Fruit fly (Drosophila melanogaster) Kc167 (cell line): ENCODE results near the gene pasi2.

Experiments used
- Myc ChIP-seq: fragments of >200 bp; optimal IDR thresholded peaks from 2 replicates; lab custom pipeline; 2017; ENCODE audit warnings: missing external identifiers
- Sin3A ChIP-seq: fragments of >200 bp; optimal IDR thresholded peaks from 2 replicates; lab custom pipeline; 2018; ENCODE audit warnings: missing external identifiers
- h ChIP-seq: fragments of >200 bp; optimal IDR thresholded peaks from 3 replicates; lab custom pipeline; 2018; ENCODE audit warnings: missing external identifiers
- insv ChIP-seq: fragments of >200 bp; optimal IDR thresholded peaks from 3 replicates; lab custom pipeline; 2018; ENCODE audit warnings: missing external identifiers
- psq ChIP-seq: fragments of >200 bp; optimal IDR thresholded peaks from 2 replicates; lab custom pipeline; 2017; ENCODE audit warnings: missing external identifiers
- ttk ChIP-seq: sonication (Bioruptor generic); optimal IDR thresholded peaks from 2 replicates; lab custom pipeline; 2017; ENCODE audit warnings: missing external identifiers

Gene pasi2

DNA sequence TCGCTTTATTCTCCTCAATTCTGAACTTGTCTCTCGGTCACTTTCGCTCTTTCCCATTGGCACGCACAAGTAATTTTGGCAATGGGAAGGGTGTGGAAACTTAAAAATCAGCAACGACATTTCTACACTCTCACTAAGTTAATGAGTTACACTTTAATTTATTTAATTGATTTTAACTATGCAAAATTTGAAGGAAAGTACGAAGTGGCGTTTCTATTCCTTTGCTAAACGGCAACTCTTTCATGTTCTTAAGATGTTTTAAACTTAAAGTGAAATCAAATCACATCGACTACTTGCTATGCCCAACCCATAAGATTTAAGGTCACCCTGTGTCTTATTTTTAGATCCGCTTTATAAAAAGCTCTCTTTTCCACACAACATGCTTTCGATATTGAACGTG, 35.4 kb downstream of the pasi2 start:
- TF ChIP-seq h (lab: Kevin White, UChicago) (no peak), ttk (no peak), insv (lab: Kevin White, UChicago) (no peak), Sin3A (no peak), psq (lab: Kevin White, UChicago) (no peak), Myc (lab: Kevin White, UChicago) (no peak)

DNA sequence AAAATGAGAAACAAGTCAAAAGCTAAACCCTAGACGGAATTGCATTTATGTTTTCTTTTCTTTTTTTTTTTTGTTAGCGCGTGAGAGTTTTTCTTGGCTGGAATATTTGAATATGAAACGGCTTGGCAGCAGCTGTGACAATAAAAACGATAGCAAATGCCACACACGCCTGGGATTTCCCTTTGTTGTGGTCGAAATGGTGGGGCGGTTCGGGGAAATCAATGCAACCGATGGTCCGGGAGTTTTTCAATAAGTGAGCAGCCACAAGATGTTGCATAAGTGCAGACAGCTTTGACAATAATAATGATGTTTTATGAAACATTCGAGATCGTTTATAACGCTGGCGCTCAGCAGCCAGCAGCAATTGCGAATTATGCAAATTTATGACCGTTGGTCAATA, 41.8 kb downstream of the pasi2 start:
- TF ChIP-seq psq (lab: Kevin White, UChicago) (no peak), Sin3A (no peak), ttk (no peak), h (lab: Kevin White, UChicago) (no peak)

DNA sequence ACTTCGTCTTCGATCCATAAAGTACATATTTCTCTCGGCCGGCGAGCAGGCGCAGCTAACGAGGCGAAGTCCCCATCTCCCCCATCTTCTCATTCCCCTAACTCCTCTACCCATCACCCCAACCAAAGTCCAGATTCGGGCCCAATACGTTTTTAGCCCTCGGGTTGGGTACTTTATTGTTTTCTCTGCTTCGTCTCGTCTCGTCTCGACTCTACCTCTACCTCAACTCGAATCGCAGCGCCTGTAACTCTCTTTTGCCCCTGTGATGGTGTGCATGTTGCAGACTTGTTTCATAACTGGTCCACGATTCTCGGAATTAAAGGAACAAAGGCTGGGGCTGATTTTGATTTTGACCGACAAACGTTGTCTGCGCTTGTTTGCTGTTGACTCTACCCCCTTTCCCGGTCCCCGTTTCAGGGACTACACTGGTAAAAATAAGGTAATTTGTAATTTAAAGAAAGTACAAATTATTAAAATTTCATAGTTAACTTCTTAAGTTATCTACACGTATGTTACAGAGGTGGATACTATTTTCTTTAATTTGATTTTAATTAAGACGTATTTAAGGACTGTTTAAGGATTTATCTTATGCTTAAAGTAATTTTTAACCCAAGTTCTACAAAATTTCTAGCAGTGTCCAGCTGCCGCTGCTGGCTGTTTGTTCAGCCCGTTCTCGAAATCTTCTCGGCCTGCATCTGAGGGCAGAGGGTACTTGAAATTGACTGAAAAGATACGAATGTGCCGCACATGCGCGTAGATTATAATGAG, 43.9 kb downstream of the pasi2 start:
- TF ChIP-seq Sin3A: no peak
- no peak for TF ChIP-seq ttk
- no peak for TF ChIP-seq insv (lab: Kevin White, UChicago)
- no peak for TF ChIP-seq Myc (lab: Kevin White, UChicago)
- TF ChIP-seq h (lab: Kevin White, UChicago): no peak
- TF ChIP-seq psq (lab: Kevin White, UChicago): no peak

DNA sequence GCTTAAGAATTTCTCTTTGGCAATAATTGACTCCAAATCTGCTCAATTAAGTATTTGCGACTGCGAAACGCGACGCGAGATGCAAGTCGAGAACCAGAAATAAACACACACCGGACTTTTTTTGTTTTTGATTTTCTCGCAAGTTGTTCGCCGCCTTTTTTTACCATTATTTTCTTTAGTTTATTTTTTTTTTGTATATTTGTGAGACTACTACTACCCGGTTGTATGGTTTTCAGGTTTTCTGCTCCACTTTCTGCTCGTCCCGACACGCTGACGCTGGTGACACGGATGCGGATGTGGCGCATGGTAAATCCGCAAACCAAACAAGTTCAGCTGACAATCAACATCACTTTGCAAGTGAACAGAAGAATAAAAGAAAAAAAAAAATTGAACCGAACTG, 46.0 kb downstream of the pasi2 start:
- TF ChIP-seq h (lab: Kevin White, UChicago): no peak
- TF ChIP-seq Sin3A: no peak
- no peak for TF ChIP-seq insv (lab: Kevin White, UChicago)
- no peak for TF ChIP-seq psq (lab: Kevin White, UChicago)
- TF ChIP-seq ttk: no peak

DNA sequence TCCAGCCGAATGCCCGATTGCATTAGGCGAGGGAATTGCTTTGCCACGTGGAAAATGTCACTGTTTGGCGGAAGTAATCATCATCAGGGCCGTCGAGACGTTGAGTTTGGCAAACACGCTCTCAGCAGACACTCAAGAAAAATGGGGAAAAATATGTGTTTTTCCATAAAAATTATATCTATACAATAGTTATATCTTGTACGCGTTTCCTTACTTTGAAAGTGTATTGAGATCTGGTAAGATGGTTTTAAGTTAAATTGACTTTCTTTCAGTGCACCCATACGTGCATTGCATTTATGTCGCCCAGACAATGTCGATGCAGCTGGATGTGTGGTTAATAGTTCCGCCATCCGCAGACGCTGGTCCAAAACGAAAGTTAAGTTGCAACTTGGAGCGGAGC, 51.0 kb downstream of the pasi2 start:
- no peak for TF ChIP-seq h (lab: Kevin White, UChicago)
- no peak for TF ChIP-seq psq (lab: Kevin White, UChicago)
- TF ChIP-seq Myc (lab: Kevin White, UChicago): no peak
- no peak for TF ChIP-seq Sin3A
- no peak for TF ChIP-seq ttk
- no peak for TF ChIP-seq insv (lab: Kevin White, UChicago)
